Fruit fly (Drosophila melanogaster): ENCODE data around the gene VhaAC39-2.
A peak's percentile ranks its signal among the peaks of the same experiment; 100 is the strongest.

Gene VhaAC39-2

dm6 chr3R:23173393-23173981 lies 14.4 kb upstream of the VhaAC39-2 start, which contains the start of gene CG46310 (continued):
- TF ChIP-seq ap (GFP tag; IDR thresholded peaks at IDR 0.05), result peak; percentile 40; the same call in 1 of the 2 replicates
- TF ChIP-seq vnd (GFP tag; IDR thresholded peaks at IDR 0.05; ENCODE audit: partially characterized antibody), result no peak
- TF ChIP-seq chif (GFP tag; optimal IDR thresholded peaks at IDR 0.05), result no peak
- TF ChIP-seq CG11560 (tag; IDR thresholded peaks at IDR 0.05), result peak; percentile 67
- no peak for TF ChIP-seq hkb (optimal IDR thresholded peaks at IDR 0.05)
- TF ChIP-seq hkb (GFP tag; IDR thresholded peaks at IDR 0.05), result peak; percentile 95
- peak; percentile 24 for TF ChIP-seq Nf-YB (GFP tag; optimal IDR thresholded peaks at IDR 0.05)
- peak; percentile 91 for TF ChIP-seq lbe (GFP tag; optimal IDR thresholded peaks at IDR 0.05)
- TF ChIP-seq MBD-R2 (GFP tag; IDR thresholded peaks at IDR 0.05), result peak; percentile 56; the same call in 1 of the 2 replicates
- TF ChIP-seq CG2199 (GFP tag; IDR thresholded peaks at IDR 0.05), result 0 out of 3 replicates have a peak, but pooled peaks have one; percentile 26
- peak; percentile 85 for TF ChIP-seq Ravus (GFP tag; IDR thresholded peaks at IDR 0.05)
- peak; percentile 38 for TF ChIP-seq CG10147 (GFP tag; optimal IDR thresholded peaks at IDR 0.05)
- no peak for TF ChIP-seq CG10462 (GFP tag; optimal IDR thresholded peaks at IDR 0.05)
- peak; percentile 12 for TF ChIP-seq zen (tag; optimal IDR thresholded peaks at IDR 0.05)
- peak; percentile 65 for TF ChIP-seq CG9932 (GFP tag; IDR thresholded peaks at IDR 0.05)
- TF ChIP-seq CG12942 (GFP tag; optimal IDR thresholded peaks at IDR 0.05), result no peak
- peak; percentile 26 for TF ChIP-seq CG5245 (GFP tag; optimal IDR thresholded peaks at IDR 0.05)
- TF ChIP-seq CG8765 (GFP tag; IDR thresholded peaks at IDR 0.05), result no peak
- TF ChIP-seq sqz (GFP tag; optimal IDR thresholded peaks at IDR 0.05), result no peak
- TF ChIP-seq BEAF-32 (GFP tag; optimal IDR thresholded peaks at IDR 0.05), result no peak
- TF ChIP-seq CG15073 (GFP tag; optimal IDR thresholded peaks at IDR 0.05), result no peak
- peak in 1 of 2 experiments; percentile 38 for TF ChIP-seq Hr78 (GFP tag; optimal IDR thresholded peaks at IDR 0.05)
- peak; percentile 45 for TF ChIP-seq CG12155 (GFP tag; optimal IDR thresholded peaks at IDR 0.05)
- TF ChIP-seq CG4282 (GFP tag; optimal IDR thresholded peaks at IDR 0.05), result no peak
- no peak for TF ChIP-seq CG13624 (GFP tag; optimal IDR thresholded peaks at IDR 0.05)
- no peak for TF ChIP-seq CG8478 (optimal IDR thresholded peaks at IDR 0.05)
- peak; percentile 86 for TF ChIP-seq corto (GFP tag; optimal IDR thresholded peaks at IDR 0.05)
- peak; percentile 43; the same call in 1 of the 2 replicates for TF ChIP-seq CG14667 (GFP tag; IDR thresholded peaks at IDR 0.05)
- TF ChIP-seq CG7963 (GFP tag; IDR thresholded peaks at IDR 0.05; ENCODE audit: partially characterized antibody), result no peak
- no peak for TF ChIP-seq Sin3A (optimal IDR thresholded peaks at IDR 0.05)
- peak; percentile 80 for TF ChIP-seq H15 (GFP tag; IDR thresholded peaks at IDR 0.05)
- TF ChIP-seq CG10274 (GFP tag; optimal IDR thresholded peaks at IDR 0.05), result no peak
- TF ChIP-seq Fer3 (tag; optimal IDR thresholded peaks at IDR 0.05), result peak; percentile 64
- TF ChIP-seq crol (GFP tag; IDR thresholded peaks at IDR 0.05), result peak; percentile 36; the same call in 1 of the 2 replicates
- peak; percentile 74 for TF ChIP-seq org-1 (GFP tag; optimal IDR thresholded peaks at IDR 0.05)
- peak; percentile 75 for TF ChIP-seq Hand (GFP tag; optimal IDR thresholded peaks at IDR 0.05)
- TF ChIP-seq CG14710 (tag; optimal IDR thresholded peaks at IDR 0.05), result no peak
- no peak for TF ChIP-seq CG3065 (GFP tag; optimal IDR thresholded peaks at IDR 0.05)
- TF ChIP-seq gsb-n (tag; optimal IDR thresholded peaks at IDR 0.05), result peak; percentile 72
- TF ChIP-seq Hsf (GFP tag; optimal IDR thresholded peaks at IDR 0.05), result no peak
- peak; percentile 31 for TF ChIP-seq CG6683 (GFP tag; optimal IDR thresholded peaks at IDR 0.05)
- no peak for TF ChIP-seq Antp (GFP tag; optimal IDR thresholded peaks at IDR 0.05)
- TF ChIP-seq nerfin-1 (tag; optimal IDR thresholded peaks at IDR 0.05), result no peak
- TF ChIP-seq nom (GFP tag; optimal IDR thresholded peaks at IDR 0.05), result peak; percentile 55
- TF ChIP-seq NC2α (GFP tag; optimal IDR thresholded peaks at IDR 0.05), result no peak
- TF ChIP-seq ems (GFP tag; optimal IDR thresholded peaks at IDR 0.05), result peak; percentile 22
- TF ChIP-seq Mrtf (GFP tag; IDR thresholded peaks at IDR 0.05), result peak; percentile 79
- peak; percentile 58 for TF ChIP-seq ind (GFP tag; optimal IDR thresholded peaks at IDR 0.05)
- TF ChIP-seq CG10267 (tag; optimal IDR thresholded peaks at IDR 0.05), result peak; percentile 59
- TF ChIP-seq H2.0 (GFP tag; IDR thresholded peaks at IDR 0.05), result peak; percentile 65
- TF ChIP-seq mirr (GFP tag; optimal IDR thresholded peaks at IDR 0.05), result peak; percentile 67

Measured in whole organism, embryonic.